Worm (Caenorhabditis elegans): Measurements from ENCODE around the gene Y59H11AR.4.

- TF ChIP-seq lin-39 (tag; optimal IDR thresholded peaks at IDR 0.05) (no peak), pha-4 (GFP tag; IDR thresholded peaks at IDR 0.05) (no peak), pha-4 (tag; optimal IDR thresholded peaks at IDR 0.05) (no peak), nhr-6 (tag; optimal IDR thresholded peaks at IDR 0.05) (no peak), hif-1 (tag; optimal IDR thresholded peaks at IDR 0.05) (no peak), F49E8.2 (tag; optimal IDR thresholded peaks at IDR 0.05; ENCODE audit: borderline replicate concordance) (no peak), duxl-1 (tag; optimal IDR thresholded peaks at IDR 0.05; ENCODE audit: poor library complexity) (no peak), madf-5 (GFP tag; IDR thresholded peaks at IDR 0.05) (no peak), lin-13 (GFP tag; optimal IDR thresholded peaks at IDR 0.05) (no peak), php-3 (GFP tag; IDR thresholded peaks at IDR 0.05) (no peak), snpc-1.2 (GFP tag; IDR thresholded peaks at IDR 0.05) (no peak), nhr-76 (tag; optimal IDR thresholded peaks at IDR 0.05) (no peak)
Observed at ce11 chrIV:8614680-8615079, 14.1 kb upstream of the Y59H11AR.4 start, which contains the start of gene cyp-33E3.

Data from whole organism, L4 larva.